Fruit fly (Drosophila melanogaster) Kc167 (cell line): ENCODE results near the gene CG9444.

Source experiments
- h ChIP-seq: fragments of >200 bp; optimal IDR thresholded peaks from 3 replicates; lab custom pipeline; 2018; ENCODE audit warnings: missing external identifiers
- ttk ChIP-seq: sonication (Bioruptor generic); optimal IDR thresholded peaks from 2 replicates; lab custom pipeline; 2017; ENCODE audit warnings: missing external identifiers

dm6 chr3R:9631564-9631963, 52.5 kb downstream of the CG9444 start, which contains the start of gene SpdS:
- TF ChIP-seq h (lab: Kevin White, UChicago) (no peak), ttk (no peak)
